Fruit fly (Drosophila melanogaster) whole organism, embryonic: Measurements from ENCODE around the gene CG9590.

Experiments
- Ada2b ChIP-seq: fragments of 200-800 bp; sonication (Bioruptor generic); IDR thresholded peaks from 2 replicates; pipeline ENCODE4 v1.3.6; 2022; ENCODE audit warnings: missing biosample characterization, missing genetic modification characterization
- CG10366 ChIP-seq: fragments of 200-800 bp; sonication (Bioruptor generic); IDR thresholded peaks from 2 replicates; pipeline ENCODE4 v1.3.6; 2022; ENCODE audit warnings: missing biosample characterization, missing genetic modification characterization
- CG10431 ChIP-seq: fragments of 200-800 bp; sonication (Bioruptor generic); optimal IDR thresholded peaks from 3 replicates; lab custom pipeline; 2018; ENCODE audit warnings: missing biosample characterization, mild to moderate bottlenecking, missing genetic modification characterization
- CG10959 ChIP-seq: fragments of 200-800 bp; sonication (Bioruptor generic); IDR thresholded peaks from 2 replicates; pipeline ENCODE4 v1.3.6; 2022; ENCODE audit warnings: missing biosample characterization, missing genetic modification characterization
- CG13424 ChIP-seq: fragments of 200-800 bp; sonication (Bioruptor generic); optimal IDR thresholded peaks from 2 replicates; lab custom pipeline; 2019; ENCODE audit warnings: missing biosample characterization, mild to moderate bottlenecking, missing genetic modification characterization, moderate library complexity
- CG13775 ChIP-seq: fragments of 200-800 bp; sonication (Bioruptor generic); optimal IDR thresholded peaks from 3 replicates; lab custom pipeline; 2017; ENCODE audit warnings: missing biosample characterization, mild to moderate bottlenecking, missing genetic modification characterization
- CG15269 ChIP-seq: fragments of 200-800 bp; sonication (Bioruptor generic); optimal IDR thresholded peaks from 2 replicates; lab custom pipeline; 2018; ENCODE audit warnings: missing biosample characterization, mild to moderate bottlenecking, missing genetic modification characterization, moderate library complexity
- CG1529 ChIP-seq: fragments of 200-800 bp; sonication (Bioruptor generic); optimal IDR thresholded peaks from 3 replicates; lab custom pipeline; 2018; ENCODE audit warnings: missing biosample characterization, missing genetic modification characterization
- CG15696 ChIP-seq: fragments of 200-800 bp; sonication (Bioruptor generic); optimal IDR thresholded peaks from 2 replicates; lab custom pipeline; 2019; ENCODE audit warnings: missing biosample characterization, mild to moderate bottlenecking, missing genetic modification characterization, moderate library complexity
- CG1602 ChIP-seq: fragments of 200-800 bp; sonication (Bioruptor generic); optimal IDR thresholded peaks from 3 replicates; lab custom pipeline; 2016; ENCODE audit warnings: missing biosample characterization, missing genetic modification characterization
- CG1647 ChIP-seq: fragments of 200-800 bp; sonication (Bioruptor generic); optimal IDR thresholded peaks from 3 replicates; lab custom pipeline; 2016; ENCODE audit warnings: missing biosample characterization, missing genetic modification characterization
- CG17612 ChIP-seq: fragments of 200-800 bp; sonication (Bioruptor generic); IDR thresholded peaks from 2 replicates; pipeline ENCODE4 v1.3.6; 2022; ENCODE audit warnings: missing biosample characterization, missing genetic modification characterization
- CG17802 ChIP-seq: fragments of 200-800 bp; sonication (Bioruptor generic); optimal IDR thresholded peaks from 2 replicates; lab custom pipeline; 2018; ENCODE audit warnings: missing biosample characterization, mild to moderate bottlenecking, missing genetic modification characterization, moderate library complexity
- CG17829 ChIP-seq: fragments of 200-800 bp; optimal IDR thresholded peaks from 2 replicates; lab custom pipeline; 2019; ENCODE audit warnings: missing biosample characterization, mild to moderate bottlenecking, missing genetic modification characterization, moderate library complexity
- CG2129 ChIP-seq: fragments of 200-800 bp; sonication (Bioruptor generic); IDR thresholded peaks from 2 replicates; pipeline ENCODE4 v1.3.6; 2022; ENCODE audit warnings: missing biosample characterization, missing genetic modification characterization; ENCODE audit not compliant: partially characterized antibody
- CG3847 ChIP-seq: fragments of 200-800 bp; sonication (Bioruptor generic); IDR thresholded peaks from 2 replicates; pipeline ENCODE4 v1.3.6; 2022; ENCODE audit warnings: missing biosample characterization, missing genetic modification characterization
- CG43689 ChIP-seq: fragments of 200-800 bp; sonication (Bioruptor generic); IDR thresholded peaks from 2 replicates; pipeline ENCODE4 v1.3.6; 2022; ENCODE audit warnings: missing biosample characterization, missing genetic modification characterization
- CG7357 ChIP-seq: fragments of 200-800 bp; sonication (Bioruptor generic); IDR thresholded peaks from 3 replicates; pipeline ENCODE4 v1.3.6; 2022; ENCODE audit warnings: missing biosample characterization, missing genetic modification characterization
- CG8359 ChIP-seq: fragments of 200-800 bp; sonication (Bioruptor generic); optimal IDR thresholded peaks from 2 replicates; lab custom pipeline; 2017; ENCODE audit warnings: missing biosample characterization, mild to moderate bottlenecking, missing genetic modification characterization, borderline replicate concordance
- CG9437 ChIP-seq: fragments of 200-800 bp; sonication (Bioruptor generic); optimal IDR thresholded peaks from 2 replicates; lab custom pipeline; 2018; ENCODE audit warnings: missing biosample characterization, mild to moderate bottlenecking, missing genetic modification characterization
- CG9932 ChIP-seq: fragments of 200-800 bp; sonication (Bioruptor generic); IDR thresholded peaks from 2 replicates; pipeline ENCODE4 v1.3.6; 2022; ENCODE audit warnings: missing biosample characterization, missing genetic modification characterization
- Dad ChIP-seq: fragments of 200-800 bp; sonication (Bioruptor generic); optimal IDR thresholded peaks from 3 replicates; lab custom pipeline; 2016; ENCODE audit warnings: missing biosample characterization, missing genetic modification characterization
- Ets97D ChIP-seq: fragments of 200-800 bp; sonication (Bioruptor generic); optimal IDR thresholded peaks from 3 replicates; lab custom pipeline; 2016; ENCODE audit warnings: missing biosample characterization, missing genetic modification characterization
- Hmx ChIP-seq: fragments of 200-800 bp; sonication (Bioruptor generic); optimal IDR thresholded peaks from 2 replicates; lab custom pipeline; 2016; ENCODE audit warnings: missing biosample characterization, missing genetic modification characterization
- Myb ChIP-seq: fragments of 200-800 bp; sonication (Bioruptor generic); optimal IDR thresholded peaks from 2 replicates; lab custom pipeline; 2016; ENCODE audit warnings: missing biosample characterization, missing genetic modification characterization
- Nf-YA ChIP-seq: fragments of 200-800 bp; sonication (Bioruptor generic); IDR thresholded peaks from 2 replicates; pipeline ENCODE4 v1.3.6; 2022; ENCODE audit warnings: missing biosample characterization, missing genetic modification characterization
- Nf-YC ChIP-seq: fragments of 200-800 bp; optimal IDR thresholded peaks from 3 replicates; lab custom pipeline; 2019; ENCODE audit warnings: missing biosample characterization, mild to moderate bottlenecking, missing genetic modification characterization, moderate library complexity
- Ptx1 ChIP-seq: fragments of 200-800 bp; sonication (Bioruptor generic); IDR thresholded peaks from 2 replicates; pipeline ENCODE4 v1.3.6; 2022; ENCODE audit warnings: missing biosample characterization, missing genetic modification characterization
- ato ChIP-seq: fragments of 200-800 bp; sonication (Bioruptor generic); IDR thresholded peaks from 2 replicates; pipeline ENCODE4 v1.3.6; 2022; ENCODE audit warnings: missing biosample characterization, missing genetic modification characterization; ENCODE audit not compliant: partially characterized antibody
- chm ChIP-seq: fragments of 200-800 bp; sonication (Bioruptor generic); IDR thresholded peaks from 2 replicates; pipeline ENCODE4 v1.3.6; 2022; ENCODE audit warnings: missing biosample characterization, missing genetic modification characterization
- crc ChIP-seq: fragments of 200-800 bp; sonication (Bioruptor generic); optimal IDR thresholded peaks from 2 replicates; lab custom pipeline; 2016; ENCODE audit warnings: missing biosample characterization, missing genetic modification characterization
- crol ChIP-seq: fragments of 200-800 bp; sonication (Bioruptor generic); IDR thresholded peaks from 2 replicates; pipeline ENCODE4 v1.3.6; 2022; ENCODE audit warnings: missing biosample characterization, missing genetic modification characterization
- gce ChIP-seq: fragments of 200-800 bp; sonication (Bioruptor generic); IDR thresholded peaks from 3 replicates; pipeline ENCODE4 v1.3.6; 2022; ENCODE audit warnings: missing biosample characterization, missing genetic modification characterization
- gcm2 ChIP-seq: fragments of 200-800 bp; sonication (Bioruptor generic); optimal IDR thresholded peaks from 2 replicates; lab custom pipeline; 2016; ENCODE audit warnings: missing biosample characterization, missing genetic modification characterization
- grau ChIP-seq: fragments of 200-800 bp; optimal IDR thresholded peaks from 3 replicates; lab custom pipeline; 2019; ENCODE audit warnings: missing biosample characterization, mild to moderate bottlenecking, missing genetic modification characterization, moderate library complexity
- grn ChIP-seq: fragments of 200-800 bp; sonication (Bioruptor generic); optimal IDR thresholded peaks from 3 replicates; lab custom pipeline; 2017; ENCODE audit warnings: missing biosample characterization, missing genetic modification characterization
- jigr1 ChIP-seq: fragments of 200-800 bp; sonication (Bioruptor generic); IDR thresholded peaks from 3 replicates; pipeline ENCODE4 v1.3.6; 2022; ENCODE audit warnings: missing biosample characterization, missing genetic modification characterization
- kah ChIP-seq: fragments of 200-800 bp; sonication (Bioruptor generic); optimal IDR thresholded peaks from 2 replicates; lab custom pipeline; 2018; ENCODE audit warnings: missing biosample characterization, mild to moderate bottlenecking, missing genetic modification characterization
- klu ChIP-seq: fragments of 200-800 bp; sonication (Bioruptor generic); IDR thresholded peaks from 2 replicates; pipeline ENCODE4 v1.3.6; 2022; ENCODE audit warnings: missing biosample characterization, missing genetic modification characterization
- lab ChIP-seq: fragments of 200-800 bp; sonication (Bioruptor generic); optimal IDR thresholded peaks from 3 replicates; lab custom pipeline; 2017; ENCODE audit warnings: missing biosample characterization, missing genetic modification characterization, mild to moderate bottlenecking, moderate library complexity, missing genetic modification reagents
- lmd ChIP-seq: fragments of 200-800 bp; sonication (Bioruptor generic); IDR thresholded peaks from 2 replicates; pipeline ENCODE4 v1.3.6; 2022; ENCODE audit warnings: missing biosample characterization, missing genetic modification characterization
- pan ChIP-seq, 4 experiments: fragments of >200 bp in 3 of 4; fragments of 200-800 bp in 1 of 4; sonication (Bioruptor generic) in 1 of 4; optimal IDR thresholded peaks in 3 of 4; IDR thresholded peaks in 1 of 4; 2 replicates each; pipeline versions ENCODE4 v1.3.6 to Lab custom; 2017 to 2022; ENCODE audit warnings: missing biosample characterization in 2 of 4, missing genetic modification characterization in 2 of 4, mixed read lengths in 1 of 4
- phol ChIP-seq: fragments of 200-800 bp; sonication (Bioruptor generic); optimal IDR thresholded peaks from 3 replicates; lab custom pipeline; 2018; ENCODE audit warnings: missing biosample characterization, mild to moderate bottlenecking, missing genetic modification characterization, moderate library complexity
- pros ChIP-seq: fragments of 200-800 bp; sonication (Bioruptor generic); optimal IDR thresholded peaks from 3 replicates; lab custom pipeline; 2019; ENCODE audit warnings: missing biosample characterization, mild to moderate bottlenecking, missing genetic modification characterization, moderate library complexity
- pzg ChIP-seq: fragments of 200-800 bp; sonication (Bioruptor generic); optimal IDR thresholded peaks from 3 replicates; lab custom pipeline; 2018; ENCODE audit warnings: missing biosample characterization, mild to moderate bottlenecking, missing genetic modification characterization, moderate library complexity
- ro ChIP-seq: fragments of 200-800 bp; sonication (Bioruptor generic); IDR thresholded peaks from 2 replicates; pipeline ENCODE4 v1.3.6; 2022; ENCODE audit warnings: missing biosample characterization, missing genetic modification characterization
- run ChIP-seq: fragments of 200-800 bp; sonication (Bioruptor generic); optimal IDR thresholded peaks from 3 replicates; lab custom pipeline; 2018; ENCODE audit warnings: missing biosample characterization, mild to moderate bottlenecking, missing genetic modification characterization
- seq ChIP-seq: fragments of 200-800 bp; sonication (Bioruptor generic); IDR thresholded peaks from 2 replicates; pipeline ENCODE4 v1.3.6; 2022; ENCODE audit warnings: missing biosample characterization, missing genetic modification characterization
- stc ChIP-seq: fragments of 200-800 bp; sonication (Bioruptor generic); IDR thresholded peaks from 2 replicates; pipeline ENCODE4 v1.3.6; 2022; ENCODE audit warnings: missing biosample characterization, missing genetic modification characterization
- wor ChIP-seq: fragments of 200-800 bp; sonication (Bioruptor generic); IDR thresholded peaks from 2 replicates; pipeline ENCODE4 v1.3.6; 2022; ENCODE audit warnings: missing biosample characterization, missing genetic modification characterization
- zfh1 ChIP-seq: fragments of 200-800 bp; sonication (Bioruptor generic); IDR thresholded peaks from 3 replicates; pipeline ENCODE4 v1.3.6; 2022; ENCODE audit warnings: missing biosample characterization, missing genetic modification characterization

CG9590 gene

dm6 chr3R:15827559-15827958 is 41.1 kb downstream of the CG9590 start (continued):
- no peak for TF ChIP-seq CG1647 (GFP tag; lab: Kevin White, UChicago)
- TF ChIP-seq Nf-YC (tag; lab: Kevin White, UChicago): no peak
- no peak for TF ChIP-seq CG8359
- no peak for TF ChIP-seq Myb
- TF ChIP-seq lmd: peak; percentile 30
- no peak for TF ChIP-seq CG13775 (GFP tag; lab: Kevin White, UChicago)
- peak; percentile 21 for TF ChIP-seq CG17829
- TF ChIP-seq pros (GFP tag; lab: Kevin White, UChicago): no peak
- no peak for TF ChIP-seq CG9437 (GFP tag; lab: Kevin White, UChicago)
- TF ChIP-seq Nf-YA: no peak
- TF ChIP-seq crc: no peak
- peak; percentile 55 for TF ChIP-seq CG13424 (tag; lab: Kevin White, UChicago)
- TF ChIP-seq lab (GFP tag; lab: Kevin White, UChicago): peak; percentile 18
- TF ChIP-seq gcm2: no peak
- TF ChIP-seq CG10366 (GFP tag; lab: Robert Waterston, UW): no peak
- TF ChIP-seq gce (GFP tag; lab: Robert Waterston, UW): no peak
- TF ChIP-seq CG10959: no peak
- no peak for TF ChIP-seq ro (GFP tag; lab: Robert Waterston, UW)
- TF ChIP-seq ato (GFP tag; lab: Robert Waterston, UW): no peak
- TF ChIP-seq jigr1 (GFP tag; lab: Robert Waterston, UW): no peak
- no peak for TF ChIP-seq CG10431
- TF ChIP-seq grn (GFP tag; lab: Kevin White, UChicago): peak; percentile 72
- TF ChIP-seq CG15696 (tag; lab: Kevin White, UChicago): peak; percentile 16
- TF ChIP-seq phol (tag; lab: Kevin White, UChicago): peak; percentile 27
- peak; percentile 38 for TF ChIP-seq CG15269 (tag; lab: Kevin White, UChicago)
- no peak for TF ChIP-seq run (tag; lab: Kevin White, UChicago)
- TF ChIP-seq kah: no peak
- TF ChIP-seq CG7357 (GFP tag; lab: Robert Waterston, UW): peak; percentile 18; the same call in 1 of the 3 replicates
- TF ChIP-seq CG17612: no peak
- TF ChIP-seq zfh1: peak; percentile 46; the same call in 1 of the 3 replicates
- no peak for TF ChIP-seq CG1529
- no peak for TF ChIP-seq CG2129 (GFP tag; lab: Robert Waterston, UW)
- TF ChIP-seq Dad: no peak
- TF ChIP-seq pzg (GFP tag; lab: Kevin White, UChicago): no peak
- TF ChIP-seq CG17802 (tag; lab: Kevin White, UChicago): no peak
- TF ChIP-seq klu (GFP tag; lab: Robert Waterston, UW): no peak
- 0 out of 2 replicates have a peak, but pooled peaks have one; percentile 5 for TF ChIP-seq Ada2b (GFP tag; lab: Robert Waterston, UW)
- no peak for TF ChIP-seq Ets97D (GFP tag; lab: Kevin White, UChicago)
- TF ChIP-seq CG1602: no peak
- no peak for TF ChIP-seq pan (optimal IDR thresholded peaks at IDR 0.05; lab: Kevin White, UChicago)
- TF ChIP-seq pan (GFP tag; optimal IDR thresholded peaks at IDR 0.05 in 1 of 2, IDR thresholded peaks at IDR 0.05 in 1 of 2): peak in 1 of 2 experiments; percentile 28
- no peak for TF ChIP-seq Hmx (GFP tag; lab: Kevin White, UChicago)
- TF ChIP-seq Ptx1: peak; percentile 36; the same call in 1 of the 2 replicates
- TF ChIP-seq seq (GFP tag; lab: Robert Waterston, UW): 0 out of 2 replicates have a peak, but pooled peaks have one; percentile 12
- no peak for TF ChIP-seq CG9932 (GFP tag; lab: Robert Waterston, UW)
- TF ChIP-seq CG3847 (GFP tag; lab: Robert Waterston, UW): no peak
- no peak for TF ChIP-seq wor (GFP tag; lab: Robert Waterston, UW)
- peak; percentile 31 for TF ChIP-seq grau (tag; lab: Kevin White, UChicago)
- TF ChIP-seq stc (GFP tag; lab: Robert Waterston, UW): peak; percentile 35; the same call in 1 of the 2 replicates
- TF ChIP-seq chm (GFP tag; lab: Robert Waterston, UW): no peak
- TF ChIP-seq CG43689 (GFP tag; lab: Robert Waterston, UW): no peak
- TF ChIP-seq crol (GFP tag; lab: Robert Waterston, UW): no peak
